Fruit fly (Drosophila melanogaster): ENCODE results near the gene CG4199.

DNA sequence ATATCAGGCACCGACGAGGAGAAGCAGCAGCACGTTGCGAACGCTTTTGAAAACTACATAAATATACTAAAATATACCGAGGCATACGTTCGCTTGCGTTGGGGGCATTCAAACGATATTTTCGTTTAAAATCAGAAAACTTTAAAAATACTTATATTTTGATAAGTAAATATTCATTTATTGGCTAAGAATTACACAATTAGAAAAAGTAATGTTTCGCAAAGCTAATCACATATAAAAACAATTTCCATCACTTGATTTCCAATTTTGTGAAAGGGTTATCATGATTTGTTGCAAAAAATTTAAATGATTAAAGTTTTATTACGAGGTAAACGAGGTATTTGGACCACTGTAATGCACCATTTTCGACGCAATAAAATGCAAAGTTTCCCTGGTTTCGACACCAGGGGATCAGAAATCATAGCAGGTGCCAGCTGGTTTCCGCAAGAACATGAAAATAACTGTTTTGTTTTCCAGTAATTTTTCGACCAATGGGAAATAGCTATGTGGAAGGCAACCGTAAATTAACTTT lies 2.6 kb upstream of the CG4199 start, which contains the start of gene CG4045:
- no peak for TF ChIP-seq CG8478 (optimal IDR thresholded peaks at IDR 0.05)
- TF ChIP-seq CTCF (optimal IDR thresholded peaks at IDR 0.05) = no peak
